Fruit fly (Drosophila melanogaster) whole organism, wandering third instar larva: ENCODE measurements around the gene CG9698.

Experiments used
- Abd-B ChIP-seq: fragments of >200 bp; optimal IDR thresholded peaks from 2 replicates; lab custom pipeline; 2017; ENCODE audit warnings: missing biosample characterization, missing genetic modification characterization
- CG32264 ChIP-seq: fragments of 200-800 bp; sonication (Bioruptor generic); optimal IDR thresholded peaks from 2 replicates; lab custom pipeline; 2016; ENCODE audit warnings: missing biosample characterization, missing genetic modification characterization
- CG9705 ChIP-seq: fragments of 200-800 bp; sonication (Bioruptor generic); optimal IDR thresholded peaks from 2 replicates; lab custom pipeline; 2018; ENCODE audit warnings: missing biosample characterization, mild to moderate bottlenecking, missing genetic modification characterization
- CrebA ChIP-seq: fragments of 200-800 bp; sonication (Bioruptor generic); optimal IDR thresholded peaks from 2 replicates; lab custom pipeline; 2016; ENCODE audit warnings: missing biosample characterization, mild to moderate bottlenecking, missing genetic modification characterization, borderline replicate concordance
- Dfd ChIP-seq: fragments of >200 bp; optimal IDR thresholded peaks from 2 replicates; lab custom pipeline; 2017; ENCODE audit warnings: missing biosample characterization, missing genetic modification characterization
- Dif ChIP-seq: fragments of 200-275, 200-300 bp; sonication (Bioruptor generic); optimal IDR thresholded peaks from 2 replicates; lab custom pipeline; 2018; ENCODE audit warnings: missing biosample characterization, missing genetic modification characterization; ENCODE audit not compliant: partially characterized antibody
- GATAd ChIP-seq: sonication (Bioruptor generic); optimal IDR thresholded peaks from 2 replicates; lab custom pipeline; 2016; ENCODE audit warnings: missing biosample characterization, missing genetic modification characterization
- HLH106 ChIP-seq: fragments of 200-800 bp; optimal IDR thresholded peaks from 3 replicates; lab custom pipeline; 2019; ENCODE audit warnings: missing biosample characterization, mild to moderate bottlenecking, missing genetic modification characterization, moderate library complexity
- Hnf4 ChIP-seq: fragments of 200-800 bp; sonication (Bioruptor generic); optimal IDR thresholded peaks from 2 replicates; lab custom pipeline; 2016; ENCODE audit warnings: missing biosample characterization, mild to moderate bottlenecking, missing genetic modification characterization
- Hr78 ChIP-seq: fragments of >200 bp; optimal IDR thresholded peaks from 2 replicates; lab custom pipeline; 2017; ENCODE audit warnings: missing biosample characterization, missing genetic modification characterization
- Hr83 ChIP-seq: fragments of 200-300 bp; sonication (Bioruptor generic); optimal IDR thresholded peaks from 2 replicates; lab custom pipeline; 2016; ENCODE audit warnings: missing biosample characterization, mild to moderate bottlenecking, missing genetic modification characterization, moderate library complexity; ENCODE audit not compliant: poor library complexity, severe bottlenecking
- Jra ChIP-seq: sonication (Bioruptor generic); optimal IDR thresholded peaks from 2 replicates; lab custom pipeline; 2016; ENCODE audit warnings: missing biosample characterization, missing genetic modification characterization
- Mio ChIP-seq: sonication (Bioruptor generic); optimal IDR thresholded peaks from 2 replicates; lab custom pipeline; 2016; ENCODE audit warnings: missing biosample characterization, missing genetic modification characterization
- Myc ChIP-seq: fragments of >200 bp; optimal IDR thresholded peaks from 2 replicates; lab custom pipeline; 2017
- N ChIP-seq: fragments of >200 bp; optimal IDR thresholded peaks from 2 replicates; lab custom pipeline; 2018; ENCODE audit warnings: missing biosample characterization, missing external identifiers, missing genetic modification characterization
- OdsH ChIP-seq: fragments of 200-800 bp; sonication (Bioruptor generic); optimal IDR thresholded peaks from 2 replicates; lab custom pipeline; 2016; ENCODE audit warnings: missing biosample characterization, mild to moderate bottlenecking, missing genetic modification characterization
- Rel ChIP-seq, 2 experiments: fragments of 200-800 bp; sonication (Bioruptor generic) in 1 of 2; optimal IDR thresholded peaks; 2 replicates in 1 of 2; 3 replicates in 1 of 2; lab custom pipeline; 2016 to 2019; ENCODE audit warnings: mild to moderate bottlenecking in 2 of 2, missing biosample characterization in 2 of 2, missing genetic modification characterization in 2 of 2, moderate library complexity in 1 of 2
- Sp1 ChIP-seq: fragments of 200-800 bp; sonication (Bioruptor generic); optimal IDR thresholded peaks from 3 replicates; lab custom pipeline; 2019; ENCODE audit warnings: missing biosample characterization, mild to moderate bottlenecking, missing genetic modification characterization, moderate library complexity
- Vsx2 ChIP-seq: fragments of 200-300, 225-300 bp; sonication (Bioruptor generic); optimal IDR thresholded peaks from 2 replicates; lab custom pipeline; 2018; ENCODE audit warnings: missing biosample characterization, missing genetic modification characterization; ENCODE audit not compliant: partially characterized antibody
- br ChIP-seq: fragments of 200-800 bp; sonication (Bioruptor generic); optimal IDR thresholded peaks from 2 replicates; lab custom pipeline; 2016; ENCODE audit warnings: missing biosample characterization, missing genetic modification characterization
- dl ChIP-seq, 2 experiments: fragments of 175-275, 200-275 bp in 1 of 2; fragments of 200-275 bp in 1 of 2; sonication (Bioruptor generic); optimal IDR thresholded peaks; lab custom pipeline; 2018; ENCODE audit warnings: mild to moderate bottlenecking in 2 of 2, missing biosample characterization in 2 of 2, missing genetic modification characterization in 2 of 2, moderate library complexity in 2 of 2; ENCODE audit not compliant: partially characterized antibody in 2 of 2, insufficient read depth in 1 of 2
- dmrt93B ChIP-seq: fragments of 200-800 bp; sonication (Bioruptor generic); optimal IDR thresholded peaks from 2 replicates; lab custom pipeline; 2018; ENCODE audit warnings: missing biosample characterization, mild to moderate bottlenecking, missing genetic modification characterization
- dsf ChIP-seq: sonication (Bioruptor generic); optimal IDR thresholded peaks from 2 replicates; lab custom pipeline; 2016; ENCODE audit warnings: missing biosample characterization, missing genetic modification characterization, borderline replicate concordance
- ey ChIP-seq: fragments of 200-800 bp; sonication (Bioruptor generic); optimal IDR thresholded peaks from 2 replicates; lab custom pipeline; 2016; ENCODE audit warnings: missing biosample characterization, missing genetic modification characterization
- foxo ChIP-seq, 2 experiments: fragments of 200-800 bp; sonication (Bioruptor generic); optimal IDR thresholded peaks; 2 replicates in 1 of 2; 3 replicates in 1 of 2; lab custom pipeline; 2016 to 2017; ENCODE audit warnings: missing biosample characterization in 2 of 2, missing genetic modification characterization in 2 of 2
- fru ChIP-seq: fragments of 200-800 bp; sonication (Bioruptor generic); optimal IDR thresholded peaks from 3 replicates; lab custom pipeline; 2016; ENCODE audit warnings: missing biosample characterization, mild to moderate bottlenecking, missing genetic modification characterization
- h ChIP-seq: fragments of 200-800 bp; sonication (Bioruptor generic); optimal IDR thresholded peaks from 3 replicates; lab custom pipeline; 2016; ENCODE audit warnings: missing biosample characterization, mild to moderate bottlenecking, missing genetic modification characterization
- lola ChIP-seq: fragments of >200 bp; optimal IDR thresholded peaks from 2 replicates; lab custom pipeline; 2017; ENCODE audit warnings: missing biosample characterization, missing genetic modification characterization
- pan ChIP-seq: fragments of >200 bp; optimal IDR thresholded peaks from 2 replicates; lab custom pipeline; 2017
- psq ChIP-seq: fragments of 200-800 bp; sonication (Bioruptor generic); optimal IDR thresholded peaks from 3 replicates; lab custom pipeline; 2017; ENCODE audit warnings: missing biosample characterization, mild to moderate bottlenecking, missing genetic modification characterization, moderate library complexity
- rgr ChIP-seq: fragments of 200-800 bp; sonication (Bioruptor generic); optimal IDR thresholded peaks from 3 replicates; lab custom pipeline; 2016; ENCODE audit warnings: missing biosample characterization, mild to moderate bottlenecking, missing genetic modification characterization
- sv ChIP-seq: fragments of 200-800 bp; sonication (Bioruptor generic); optimal IDR thresholded peaks from 3 replicates; lab custom pipeline; 2016; ENCODE audit warnings: missing biosample characterization, missing genetic modification characterization
- woc ChIP-seq: sonication (Bioruptor generic); optimal IDR thresholded peaks from 2 replicates; lab custom pipeline; 2016; ENCODE audit warnings: missing biosample characterization, mild to moderate bottlenecking, missing genetic modification characterization

CG9698 gene

dm6 chr3R:30540196-30540595 lies 25.6 kb downstream of the CG9698 start:
- peak; percentile 54 for TF ChIP-seq br
- peak; percentile 23 for TF ChIP-seq dmrt93B (GFP tag; lab: Kevin White, UChicago)
- TF ChIP-seq foxo (GFP tag; optimal IDR thresholded peaks at IDR 0.05; lab: Kevin White, UChicago) = peak in 1 of 2 experiments; percentile 51
- peak; percentile 47 for TF ChIP-seq CG9705 (GFP tag; lab: Kevin White, UChicago)
- TF ChIP-seq h (GFP tag; lab: Kevin White, UChicago) = peak; percentile 62
- no peak for TF ChIP-seq GATAd (GFP tag; lab: Kevin White, UChicago)
- TF ChIP-seq lola = no peak
- TF ChIP-seq Abd-B (GFP tag; lab: Kevin White, UChicago) = no peak
- TF ChIP-seq dsf (GFP tag; lab: Kevin White, UChicago) = no peak
- TF ChIP-seq Mio (GFP tag; lab: Kevin White, UChicago) = no peak
- TF ChIP-seq psq (GFP tag; lab: Kevin White, UChicago) = peak; percentile 1
- no peak for TF ChIP-seq N (GFP tag; lab: Kevin White, UChicago)
- TF ChIP-seq fru (GFP tag; lab: Kevin White, UChicago) = peak; percentile 34
- TF ChIP-seq Hr83 (GFP tag; lab: Kevin White, UChicago) = no peak
- no peak for TF ChIP-seq Vsx2
- TF ChIP-seq CrebA (GFP tag; lab: Kevin White, UChicago) = no peak
- peak; percentile 61 for TF ChIP-seq ey
- peak; percentile 60 for TF ChIP-seq rgr (GFP tag; lab: Kevin White, UChicago)
- TF ChIP-seq Sp1 (GFP tag; lab: Kevin White, UChicago) = peak; percentile 12
- peak; percentile 53 for TF ChIP-seq HLH106 (tag; lab: Kevin White, UChicago)
- no peak for TF ChIP-seq Hr78
- TF ChIP-seq Hnf4 (GFP tag; lab: Kevin White, UChicago) = peak; percentile 40
- TF ChIP-seq sv (GFP tag; lab: Kevin White, UChicago) = peak; percentile 80
- peak; percentile 19 for TF ChIP-seq OdsH (GFP tag; lab: Kevin White, UChicago)

- TF ChIP-seq woc (GFP tag; lab: Kevin White, UChicago) (no peak), Sp1 (GFP tag; lab: Kevin White, UChicago) (no peak), fru (GFP tag; lab: Kevin White, UChicago) (no peak), Abd-B (GFP tag; lab: Kevin White, UChicago) (no peak), N (GFP tag; lab: Kevin White, UChicago) (no peak), Jra (GFP tag; lab: Kevin White, UChicago) (no peak), dl (GFP tag; optimal IDR thresholded peaks at IDR 0.05; lab: Kevin White, UChicago; ENCODE audit: insufficient read depth in 1 of 2, partially characterized antibody in 2 of 2) (no peak), Vsx2 (no peak), GATAd (GFP tag; lab: Kevin White, UChicago) (no peak), pan (lab: Kevin White, UChicago) (no peak), dsf (GFP tag; lab: Kevin White, UChicago) (no peak), CrebA (GFP tag; lab: Kevin White, UChicago) (no peak), Mio (GFP tag; lab: Kevin White, UChicago) (no peak), CG32264 (GFP tag; lab: Kevin White, UChicago) (no peak), h (GFP tag; lab: Kevin White, UChicago) (no peak), Dif (GFP tag; lab: Kevin White, UChicago) (no peak), OdsH (GFP tag; lab: Kevin White, UChicago) (no peak), Rel (GFP tag; optimal IDR thresholded peaks at IDR 0.05; lab: Kevin White, UChicago) (no peak), Rel (tag; optimal IDR thresholded peaks at IDR 0.05; lab: Kevin White, UChicago) (no peak)
Observed at dm6 chr3R:30541469-30541868, 26.9 kb downstream of the CG9698 start.

- TF ChIP-seq Dfd (GFP tag; lab: Kevin White, UChicago) = no peak
- no peak for TF ChIP-seq Hr78
- TF ChIP-seq psq (GFP tag; lab: Kevin White, UChicago) = no peak
- no peak for TF ChIP-seq GATAd (GFP tag; lab: Kevin White, UChicago)
- no peak for TF ChIP-seq lola
- no peak for TF ChIP-seq Myc (lab: Kevin White, UChicago)
- TF ChIP-seq CrebA (GFP tag; lab: Kevin White, UChicago) = no peak
- no peak for TF ChIP-seq N (GFP tag; lab: Kevin White, UChicago)
- TF ChIP-seq Abd-B (GFP tag; lab: Kevin White, UChicago) = no peak
- TF ChIP-seq Hnf4 (GFP tag; lab: Kevin White, UChicago) = no peak
- TF ChIP-seq sv (GFP tag; lab: Kevin White, UChicago) = no peak
- no peak for TF ChIP-seq dmrt93B (GFP tag; lab: Kevin White, UChicago)
- TF ChIP-seq foxo (GFP tag; optimal IDR thresholded peaks at IDR 0.05; lab: Kevin White, UChicago) = no peak
- TF ChIP-seq dl (GFP tag; optimal IDR thresholded peaks at IDR 0.05; lab: Kevin White, UChicago; ENCODE audit: insufficient read depth in 1 of 2, partially characterized antibody in 2 of 2) = no peak
- TF ChIP-seq, all 38 proteins: peak for 0
Observed at dm6 chr3R:30544974-30545373, 30.4 kb downstream of the CG9698 start.
